Fruit fly (Drosophila melanogaster) whole organism, embryonic: ENCODE results near the gene CG4267.

ENCODE experiments used
- Atf3 ChIP-seq: fragments of 200-800 bp; sonication (Bioruptor generic); optimal IDR thresholded peaks from 3 replicates; lab custom pipeline; 2016; ENCODE audit warnings: missing biosample characterization, missing genetic modification characterization
- Atf6 ChIP-seq: fragments of 200-800 bp; sonication (Bioruptor generic); IDR thresholded peaks from 2 replicates; pipeline ENCODE4 v1.3.6; 2022; ENCODE audit warnings: missing biosample characterization, missing genetic modification characterization
- BtbVII ChIP-seq: fragments of 200-800 bp; sonication (Bioruptor generic); optimal IDR thresholded peaks from 3 replicates; lab custom pipeline; 2017; ENCODE audit warnings: missing biosample characterization, mild to moderate bottlenecking, missing genetic modification characterization
- CG10959 ChIP-seq: fragments of 200-800 bp; sonication (Bioruptor generic); IDR thresholded peaks from 2 replicates; pipeline ENCODE4 v1.3.6; 2022; ENCODE audit warnings: missing biosample characterization, missing genetic modification characterization
- CG11560 ChIP-seq: fragments of 200-800 bp; sonication (Bioruptor generic); IDR thresholded peaks from 3 replicates; pipeline ENCODE4 v1.3.6; 2022; ENCODE audit warnings: missing biosample characterization, missing genetic modification characterization
- CG12104 ChIP-seq: fragments of 200-800 bp; sonication (Bioruptor generic); optimal IDR thresholded peaks from 3 replicates; lab custom pipeline; 2016; ENCODE audit warnings: missing biosample characterization, missing genetic modification characterization
- CG12744 ChIP-seq: fragments of 200-800 bp; sonication (Bioruptor generic); optimal IDR thresholded peaks from 2 replicates; lab custom pipeline; 2016; ENCODE audit warnings: missing biosample characterization, missing genetic modification characterization
- CG13624 ChIP-seq: fragments of 200-800 bp; sonication (Bioruptor generic); optimal IDR thresholded peaks from 2 replicates; lab custom pipeline; 2016; ENCODE audit warnings: missing biosample characterization, missing genetic modification characterization
- CG1529 ChIP-seq: fragments of 200-800 bp; sonication (Bioruptor generic); optimal IDR thresholded peaks from 3 replicates; lab custom pipeline; 2018; ENCODE audit warnings: missing biosample characterization, missing genetic modification characterization
- CG1602 ChIP-seq: fragments of 200-800 bp; sonication (Bioruptor generic); optimal IDR thresholded peaks from 3 replicates; lab custom pipeline; 2016; ENCODE audit warnings: missing biosample characterization, missing genetic modification characterization
- CG17568 ChIP-seq: fragments of 200-800 bp; sonication (Bioruptor generic); optimal IDR thresholded peaks from 2 replicates; lab custom pipeline; 2018; ENCODE audit warnings: missing biosample characterization, mild to moderate bottlenecking, missing genetic modification characterization, moderate library complexity
- CG17912 ChIP-seq: fragments of 200-800 bp; sonication (Bioruptor generic); optimal IDR thresholded peaks from 2 replicates; lab custom pipeline; 2018; ENCODE audit warnings: missing biosample characterization, mild to moderate bottlenecking, missing genetic modification characterization
- CG2129 ChIP-seq: fragments of 200-800 bp; sonication (Bioruptor generic); IDR thresholded peaks from 2 replicates; pipeline ENCODE4 v1.3.6; 2022; ENCODE audit warnings: missing biosample characterization, missing genetic modification characterization; ENCODE audit not compliant: partially characterized antibody
- CG31365 ChIP-seq: fragments of 200-800 bp; sonication (Bioruptor generic); optimal IDR thresholded peaks from 2 replicates; lab custom pipeline; 2018; ENCODE audit warnings: missing biosample characterization, mild to moderate bottlenecking, missing genetic modification characterization
- CG3281 ChIP-seq: fragments of 200-800 bp; sonication (Bioruptor generic); optimal IDR thresholded peaks from 3 replicates; lab custom pipeline; 2017; ENCODE audit warnings: missing biosample characterization, mild to moderate bottlenecking, missing genetic modification characterization
- CG34224 ChIP-seq: fragments of 200-800 bp; sonication (Bioruptor generic); IDR thresholded peaks from 3 replicates; pipeline ENCODE4 v1.3.6; 2022; ENCODE audit warnings: missing biosample characterization, missing genetic modification characterization; ENCODE audit not compliant: partially characterized antibody
- CG34376 ChIP-seq: fragments of 200-800 bp; sonication (Bioruptor generic); optimal IDR thresholded peaks from 2 replicates; lab custom pipeline; 2018; ENCODE audit warnings: missing biosample characterization, mild to moderate bottlenecking, missing genetic modification characterization
- CG4707 ChIP-seq: fragments of 200-800 bp; sonication (Bioruptor generic); optimal IDR thresholded peaks from 2 replicates; lab custom pipeline; 2018; ENCODE audit warnings: missing biosample characterization, mild to moderate bottlenecking, missing genetic modification characterization, moderate library complexity
- CG5953 ChIP-seq: fragments of 200-800 bp; sonication (Bioruptor generic); IDR thresholded peaks from 2 replicates; pipeline ENCODE4 v1.3.6; 2022; ENCODE audit warnings: missing biosample characterization, missing genetic modification characterization
- CG9932 ChIP-seq: fragments of 200-800 bp; sonication (Bioruptor generic); IDR thresholded peaks from 2 replicates; pipeline ENCODE4 v1.3.6; 2022; ENCODE audit warnings: missing biosample characterization, missing genetic modification characterization
- D19A ChIP-seq: fragments of 200-800 bp; optimal IDR thresholded peaks from 3 replicates; lab custom pipeline; 2019; ENCODE audit warnings: missing biosample characterization, mild to moderate bottlenecking, missing genetic modification characterization, moderate library complexity
- Dbx ChIP-seq: fragments of 200-800 bp; sonication (Bioruptor generic); IDR thresholded peaks from 3 replicates; pipeline ENCODE4 v1.3.6; 2022; ENCODE audit warnings: missing biosample characterization, missing genetic modification characterization
- Doc3 ChIP-seq: fragments of 200-800 bp; sonication (Bioruptor generic); IDR thresholded peaks from 3 replicates; pipeline ENCODE4 v1.3.6; 2022; ENCODE audit warnings: missing biosample characterization, missing genetic modification characterization; ENCODE audit not compliant: partially characterized antibody
- Jarid2 ChIP-seq: fragments of 200-800 bp; sonication (Bioruptor generic); optimal IDR thresholded peaks from 3 replicates; lab custom pipeline; 2017; ENCODE audit warnings: mild to moderate bottlenecking, missing biosample characterization, missing genetic modification reagents, missing genetic modification characterization
- MBD-R2 ChIP-seq: fragments of 200-800 bp; sonication (Bioruptor generic); IDR thresholded peaks from 2 replicates; pipeline ENCODE4 v1.3.6; 2022; ENCODE audit warnings: missing biosample characterization, missing genetic modification characterization
- Mad ChIP-seq: fragments of 200-800 bp; sonication (Bioruptor generic); optimal IDR thresholded peaks from 2 replicates; lab custom pipeline; 2016; ENCODE audit warnings: missing biosample characterization, missing genetic modification characterization
- NC2α ChIP-seq: fragments of 200-800 bp; sonication (Bioruptor generic); optimal IDR thresholded peaks from 2 replicates; lab custom pipeline; 2016; ENCODE audit warnings: missing biosample characterization, missing genetic modification characterization
- Neu2 ChIP-seq: fragments of 200-800 bp; sonication (Bioruptor generic); optimal IDR thresholded peaks from 3 replicates; lab custom pipeline; 2016; ENCODE audit warnings: missing biosample characterization, missing genetic modification characterization, borderline replicate concordance
- Nf-YA ChIP-seq: fragments of 200-800 bp; sonication (Bioruptor generic); IDR thresholded peaks from 2 replicates; pipeline ENCODE4 v1.3.6; 2022; ENCODE audit warnings: missing biosample characterization, missing genetic modification characterization
- Side ChIP-seq: fragments of 200-800 bp; sonication (Bioruptor generic); optimal IDR thresholded peaks from 2 replicates; lab custom pipeline; 2016; ENCODE audit warnings: missing biosample characterization, missing genetic modification characterization
- Sox102F ChIP-seq: fragments of 200-800 bp; sonication (Bioruptor generic); optimal IDR thresholded peaks from 2 replicates; lab custom pipeline; 2018; ENCODE audit warnings: missing biosample characterization, mild to moderate bottlenecking, missing genetic modification characterization, moderate library complexity
- Tbp ChIP-seq: fragments of >200 bp; optimal IDR thresholded peaks from 2 replicates; lab custom pipeline; 2018; ENCODE audit warnings: missing biosample characterization, missing genetic modification characterization
- Xrp1 ChIP-seq: fragments of 200-800 bp; sonication (Bioruptor generic); IDR thresholded peaks from 2 replicates; pipeline ENCODE4 v1.3.6; 2022; ENCODE audit warnings: missing biosample characterization, missing genetic modification characterization
- ac ChIP-seq: fragments of 200-800 bp; sonication (Bioruptor generic); optimal IDR thresholded peaks from 3 replicates; lab custom pipeline; 2017; ENCODE audit warnings: missing biosample characterization, mild to moderate bottlenecking, missing genetic modification characterization
- ara ChIP-seq: fragments of 200-800 bp; sonication (Bioruptor generic); IDR thresholded peaks from 2 replicates; pipeline ENCODE4 v1.3.6; 2022; ENCODE audit warnings: missing biosample characterization, missing genetic modification characterization
- chn ChIP-seq: fragments of 200-800 bp; sonication (Bioruptor generic); optimal IDR thresholded peaks from 2 replicates; lab custom pipeline; 2016; ENCODE audit warnings: missing biosample characterization, missing genetic modification characterization
- dan ChIP-seq: fragments of 200-800 bp; sonication (Bioruptor generic); IDR thresholded peaks from 2 replicates; pipeline ENCODE4 v1.3.6; 2022; ENCODE audit warnings: missing biosample characterization, missing genetic modification characterization
- dm ChIP-seq: fragments of 200-800 bp; sonication (Bioruptor generic); optimal IDR thresholded peaks from 3 replicates; lab custom pipeline; 2016; ENCODE audit warnings: missing biosample characterization, missing genetic modification characterization
- dysf ChIP-seq: fragments of 200-800 bp; sonication (Bioruptor generic); IDR thresholded peaks from 3 replicates; pipeline ENCODE4 v1.3.6; 2022; ENCODE audit warnings: missing biosample characterization, missing genetic modification characterization
- her ChIP-seq: fragments of 200-800 bp; sonication (Bioruptor generic); optimal IDR thresholded peaks from 2 replicates; lab custom pipeline; 2016; ENCODE audit warnings: missing biosample characterization, missing genetic modification characterization
- insv ChIP-seq, 2 experiments: fragments of 200-800 bp; sonication (Bioruptor generic); optimal IDR thresholded peaks; 3 replicates each; lab custom pipeline; 2016 to 2018; ENCODE audit warnings: missing biosample characterization in 2 of 2, missing genetic modification characterization in 2 of 2
- kah ChIP-seq: fragments of 200-800 bp; sonication (Bioruptor generic); optimal IDR thresholded peaks from 2 replicates; lab custom pipeline; 2018; ENCODE audit warnings: missing biosample characterization, mild to moderate bottlenecking, missing genetic modification characterization
- knrl ChIP-seq: fragments of 200-800 bp; sonication (Bioruptor generic); IDR thresholded peaks from 3 replicates; pipeline ENCODE4 v1.3.6; 2022; ENCODE audit warnings: missing biosample characterization, missing genetic modification characterization; ENCODE audit not compliant: partially characterized antibody
- mirr ChIP-seq: fragments of 200-800 bp; sonication (Bioruptor generic); optimal IDR thresholded peaks from 3 replicates; lab custom pipeline; 2018; ENCODE audit warnings: missing biosample characterization, mild to moderate bottlenecking, missing genetic modification characterization
- nau ChIP-seq: fragments of 200-800 bp; sonication (Bioruptor generic); optimal IDR thresholded peaks from 3 replicates; lab custom pipeline; 2017; ENCODE audit warnings: missing biosample characterization, mild to moderate bottlenecking, missing genetic modification characterization, missing genetic modification reagents
- nom ChIP-seq: fragments of 200-800 bp; sonication (Bioruptor generic); optimal IDR thresholded peaks from 2 replicates; lab custom pipeline; 2017; ENCODE audit warnings: missing biosample characterization, missing genetic modification characterization, mild to moderate bottlenecking, moderate library complexity, missing genetic modification reagents
- org-1 ChIP-seq: fragments of 200-800 bp; sonication (Bioruptor generic); optimal IDR thresholded peaks from 2 replicates; lab custom pipeline; 2017; ENCODE audit warnings: missing biosample characterization, missing genetic modification characterization
- shn ChIP-seq: fragments of 200-800 bp; sonication (Bioruptor generic); optimal IDR thresholded peaks from 3 replicates; lab custom pipeline; 2016; ENCODE audit warnings: missing biosample characterization, missing genetic modification characterization
- tgo ChIP-seq: fragments of 200-800 bp; sonication (Bioruptor generic); IDR thresholded peaks from 3 replicates; pipeline ENCODE4 v1.3.6; 2022; ENCODE audit warnings: missing biosample characterization, missing genetic modification characterization
- trh ChIP-seq: fragments of 200-800 bp; sonication (Bioruptor generic); optimal IDR thresholded peaks from 2 replicates; lab custom pipeline; 2016; ENCODE audit warnings: missing biosample characterization, missing genetic modification characterization
- unc-4 ChIP-seq: fragments of 200-800 bp; sonication (Bioruptor generic); IDR thresholded peaks from 2 replicates; pipeline ENCODE4 v1.3.6; 2022; ENCODE audit warnings: missing biosample characterization, missing genetic modification characterization; ENCODE audit not compliant: partially characterized antibody

The CG4267 gene

dm6 chr2L:2221649-2222150 lies 20.5 kb upstream of the CG4267 start (continued):
- peak; percentile 90 for TF ChIP-seq her (GFP tag; lab: Kevin White, UChicago)
- peak; percentile 94 for TF ChIP-seq CG12104
- peak; percentile 96 for TF ChIP-seq org-1 (GFP tag; lab: Kevin White, UChicago)
- peak; percentile 84 for TF ChIP-seq CG4707 (GFP tag; lab: Kevin White, UChicago)
- TF ChIP-seq CG12744, result peak; percentile 93
- TF ChIP-seq nau (GFP tag; lab: Kevin White, UChicago), result peak; percentile 92
- TF ChIP-seq shn, result peak; percentile 94
- TF ChIP-seq Jarid2, result peak; percentile 68
- peak; percentile 97 for TF ChIP-seq chn (GFP tag; lab: Kevin White, UChicago)
- peak; percentile 99 for TF ChIP-seq dysf
- TF ChIP-seq Side (GFP tag; lab: Kevin White, UChicago), result peak; percentile 94
- peak; percentile 96 for TF ChIP-seq nom (GFP tag; lab: Kevin White, UChicago)
- peak; percentile 95 for TF ChIP-seq CG10959 (GFP tag; lab: Robert Waterston, UW)
- TF ChIP-seq CG9932 (GFP tag; lab: Robert Waterston, UW), result peak; percentile 99
- peak; percentile 99 for TF ChIP-seq Atf6
- peak in 1 of 2 experiments; percentile 57 for TF ChIP-seq insv (GFP tag; optimal IDR thresholded peaks at IDR 0.05; lab: Kevin White, UChicago)
- TF ChIP-seq CG17568, result peak; percentile 93
- peak; percentile 96 for TF ChIP-seq MBD-R2 (GFP tag; lab: Robert Waterston, UW)
- peak; percentile 96 for TF ChIP-seq CG13624 (GFP tag; lab: Kevin White, UChicago)
- TF ChIP-seq tgo (GFP tag; lab: Robert Waterston, UW), result peak; percentile 98
- peak; percentile 98 for TF ChIP-seq Xrp1 (GFP tag; lab: Robert Waterston, UW)
- peak; percentile 75 for TF ChIP-seq ac (GFP tag; lab: Kevin White, UChicago)
- no peak for TF ChIP-seq knrl (GFP tag; lab: Robert Waterston, UW)
- peak; percentile 80 for TF ChIP-seq NC2α (GFP tag; lab: Kevin White, UChicago)
- TF ChIP-seq BtbVII (GFP tag; lab: Kevin White, UChicago), result peak; percentile 94
- TF ChIP-seq trh (GFP tag; lab: Kevin White, UChicago), result peak; percentile 94
- TF ChIP-seq mirr (GFP tag; lab: Kevin White, UChicago), result peak; percentile 94
- peak; percentile 97 for TF ChIP-seq Mad (GFP tag; lab: Kevin White, UChicago)
- TF ChIP-seq D19A (tag; lab: Kevin White, UChicago), result peak; percentile 89
- TF ChIP-seq Atf3 (GFP tag; lab: Kevin White, UChicago), result peak; percentile 92
- TF ChIP-seq ara (GFP tag; lab: Robert Waterston, UW), result peak; percentile 97
- TF ChIP-seq Sox102F (GFP tag; lab: Kevin White, UChicago), result peak; percentile 97
- TF ChIP-seq CG34224 (GFP tag; lab: Robert Waterston, UW), result no peak
- peak; percentile 91 for TF ChIP-seq CG17912
- TF ChIP-seq unc-4 (GFP tag; lab: Robert Waterston, UW), result no peak
- peak; percentile 96 for TF ChIP-seq Nf-YA
- no peak for TF ChIP-seq CG2129 (GFP tag; lab: Robert Waterston, UW)
- TF ChIP-seq Dbx (GFP tag; lab: Robert Waterston, UW), result peak; percentile 98
- TF ChIP-seq Tbp (GFP tag; lab: Kevin White, UChicago), result no peak
- peak; percentile 34 for TF ChIP-seq Neu2 (GFP tag; lab: Kevin White, UChicago)
- TF ChIP-seq CG1602, result peak; percentile 96
- TF ChIP-seq CG31365, result peak; percentile 86
- peak; percentile 94 for TF ChIP-seq CG34376 (GFP tag; lab: Kevin White, UChicago)
- TF ChIP-seq dm, result peak; percentile 86
- TF ChIP-seq CG11560 (tag; lab: Robert Waterston, UW), result peak; percentile 92
- peak; percentile 96 for TF ChIP-seq CG5953 (GFP tag; lab: Robert Waterston, UW)
- TF ChIP-seq kah (GFP tag; lab: Kevin White, UChicago), result peak; percentile 86
- TF ChIP-seq dan (GFP tag; lab: Robert Waterston, UW), result peak; percentile 85
- peak; percentile 95 for TF ChIP-seq CG3281 (GFP tag; lab: Kevin White, UChicago)
- no peak for TF ChIP-seq Doc3 (GFP tag; lab: Robert Waterston, UW)
- TF ChIP-seq CG1529, result peak; percentile 95
